Fruit fly (Drosophila melanogaster) S2 (cell line): ENCODE data around the gene CtBP.

Experiments
- CG8478 ChIP-seq: fragments of >200 bp; optimal IDR thresholded peaks from 2 replicates; lab custom pipeline; 2018
- CTCF ChIP-seq, 2 experiments: fragments of >200 bp; optimal IDR thresholded peaks; 2 replicates each; lab custom pipeline; 2018

DNA sequence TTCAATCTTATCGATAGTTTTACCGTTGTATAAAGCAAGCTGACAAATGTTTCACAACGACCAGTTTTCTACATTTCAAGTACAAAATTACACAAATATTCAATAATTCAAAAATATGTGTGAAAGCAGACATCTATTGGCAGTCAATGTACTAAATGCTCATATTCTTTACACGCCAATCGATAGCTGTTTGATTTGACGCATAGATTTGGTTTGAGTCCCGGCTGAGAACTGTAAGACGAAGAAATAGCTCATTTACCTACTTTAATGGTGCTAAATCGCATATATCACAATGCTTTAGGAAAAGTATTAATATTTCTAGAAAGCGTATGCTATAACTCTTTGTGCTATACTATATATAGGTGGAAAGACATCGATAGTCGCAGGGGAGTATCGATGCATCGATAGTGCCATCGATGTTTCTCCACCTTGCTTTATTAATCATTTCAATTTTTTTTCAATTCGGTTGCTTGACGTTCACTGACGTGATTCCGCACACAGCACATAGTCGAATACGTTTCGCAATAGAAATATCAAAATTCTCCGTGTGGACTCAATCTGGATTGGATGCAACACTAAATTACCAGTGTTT is 30.7 kb upstream of the CtBP start, which contains the start of gene Paip2:
- TF ChIP-seq CTCF (optimal IDR thresholded peaks at IDR 0.05; lab: Kevin White, UChicago) (peak; percentile 84 to 86), CG8478 (lab: Kevin White, UChicago) (no peak)
